Worm (Caenorhabditis elegans): Measurements from ENCODE around the gene srv-27.

The srv-27 gene

ce11 chrIV:6336748-6337147 is 38.6 kb upstream of the srv-27 start (continued):
- TF ChIP-seq him-1 (tag; optimal IDR thresholded peaks at IDR 0.05) (no peak), unc-130 (GFP tag; optimal IDR thresholded peaks at IDR 0.05) (no peak), nhr-27 (tag; optimal IDR thresholded peaks at IDR 0.05) (no peak), ceh-58 (GFP tag; IDR thresholded peaks at IDR 0.05) (no peak), efl-1 (GFP tag; optimal IDR thresholded peaks at IDR 0.05) (no peak), dpff-1 (tag; optimal IDR thresholded peaks at IDR 0.05) (peak; percentile 52), ceh-91 (GFP tag; IDR thresholded peaks at IDR 0.05) (no peak), F22D6.2 (tag; optimal IDR thresholded peaks at IDR 0.05) (peak; percentile 87), attf-5 (GFP tag; optimal IDR thresholded peaks at IDR 0.05) (peak; percentile 98), nfyb-1 (GFP tag; IDR thresholded peaks at IDR 0.05) (peak; percentile 91), F57C9.4 (tag; optimal IDR thresholded peaks at IDR 0.05) (no peak), madf-10 (tag; optimal IDR thresholded peaks at IDR 0.05) (peak; percentile 83), hlh-26 (GFP tag; conservative IDR thresholded peaks at IDR 0.05) (no peak), chd-7 (tag; optimal IDR thresholded peaks at IDR 0.05) (peak; percentile 97), die-1 (tag; optimal IDR thresholded peaks at IDR 0.05) (peak; percentile 34), hsf-1 (GFP tag; IDR thresholded peaks at IDR 0.05) (no peak), lag-1 (GFP tag; IDR thresholded peaks at IDR 0.05) (no peak), B0035.1 (tag; optimal IDR thresholded peaks at IDR 0.05) (peak; percentile 45), snpc-4 (GFP tag; optimal IDR thresholded peaks at IDR 0.05) (no peak), snpc-4 (tag; optimal IDR thresholded peaks at IDR 0.05) (peak; percentile 25 to 73 (median 66)), snpc-1.3 (tag; optimal IDR thresholded peaks at IDR 0.05; ENCODE audit: insufficient read depth) (no peak), egl-18 (GFP tag; IDR thresholded peaks at IDR 0.05) (no peak), C06A6.2 (GFP tag; conservative IDR thresholded peaks at IDR 0.05) (peak; percentile 92), sea-2 (GFP tag; IDR thresholded peaks at IDR 0.05) (0 out of 2 replicates have a peak, but pooled peaks have one; percentile 40), athp-1 (tag; optimal IDR thresholded peaks at IDR 0.05) (peak; percentile 70), C17E4.6 (GFP tag; IDR thresholded peaks at IDR 0.05) (no peak), F49E8.2 (tag; optimal IDR thresholded peaks at IDR 0.05; ENCODE audit: insufficient read depth) (no peak), tbx-9 (tag; optimal IDR thresholded peaks at IDR 0.05; ENCODE audit: borderline replicate concordance) (no peak), zim-3 (tag; optimal IDR thresholded peaks at IDR 0.05) (peak; percentile 21), tlf-1 (GFP tag; optimal IDR thresholded peaks at IDR 0.05) (peak; percentile 91), aptf-2 (GFP tag; conservative IDR thresholded peaks at IDR 0.05) (no peak), repo-1 (tag; optimal IDR thresholded peaks at IDR 0.05) (peak; percentile 84), let-526 (GFP tag; IDR thresholded peaks at IDR 0.05) (peak; percentile 83), unc-62 (GFP tag; optimal IDR thresholded peaks at IDR 0.05) (peak; percentile 75), nhr-90 (tag; optimal IDR thresholded peaks at IDR 0.05) (peak; percentile 78), bed-2 (GFP tag; IDR thresholded peaks at IDR 0.05) (no peak), let-607 (tag; optimal IDR thresholded peaks at IDR 0.05) (peak; percentile 73 to 90), hmg-20 (GFP tag; IDR thresholded peaks at IDR 0.05) (peak; percentile 46; the same call in 1 of the 2 replicates), cebp-1 (GFP tag; IDR thresholded peaks at IDR 0.05) (peak; percentile 61; the same call in 1 of the 2 replicates), cebp-1 (tag; optimal IDR thresholded peaks at IDR 0.05) (peak; percentile 96), Y79H2A.3 (GFP tag; conservative IDR thresholded peaks at IDR 0.05) (no peak), Y53G8AR.9 (GFP tag; conservative IDR thresholded peaks at IDR 0.05) (peak; percentile 85), madf-8 (GFP tag; conservative IDR thresholded peaks at IDR 0.05) (no peak), B0336.3 (GFP tag; IDR thresholded peaks at IDR 0.05) (peak; percentile 97), mxl-1 (tag; optimal IDR thresholded peaks at IDR 0.05) (no peak), ceh-79 (tag; optimal IDR thresholded peaks at IDR 0.05) (peak; percentile 17), attf-6 (GFP tag; IDR thresholded peaks at IDR 0.05) (peak; percentile 41; the same call in 1 of the 2 replicates), madf-6 (GFP tag; IDR thresholded peaks at IDR 0.05) (peak; percentile 48; the same call in 1 of the 2 replicates), sdz-38 (tag; optimal IDR thresholded peaks at IDR 0.05) (no peak)
